Fruit fly (Drosophila melanogaster): ENCODE measurements around the gene Cdk2.

- TF ChIP-seq Blimp-1 (GFP tag; optimal IDR thresholded peaks at IDR 0.05) (no peak), Dbx (GFP tag; IDR thresholded peaks at IDR 0.05) (no peak), CG13123 (GFP tag; optimal IDR thresholded peaks at IDR 0.05) (no peak), Dfd (GFP tag; optimal IDR thresholded peaks at IDR 0.05) (no peak), pan (optimal IDR thresholded peaks at IDR 0.05) (no peak), pan (GFP tag; optimal IDR thresholded peaks at IDR 0.05 in 1 of 2, IDR thresholded peaks at IDR 0.05 in 1 of 2) (no peak), slp2 (GFP tag; optimal IDR thresholded peaks at IDR 0.05) (no peak), ken (GFP tag; IDR thresholded peaks at IDR 0.05) (no peak), odd (GFP tag; optimal IDR thresholded peaks at IDR 0.05) (no peak)
Observed at dm6 chr3R:20779545-20779944, 44.1 kb downstream of the Cdk2 start.

All from whole organism, embryonic.